Fruit fly (Drosophila melanogaster) whole organism, embryonic: ENCODE results near the gene CG14085.

Experiments used
- CG10147 ChIP-seq: fragments of 200-800 bp; sonication (Bioruptor generic); optimal IDR thresholded peaks from 2 replicates; lab custom pipeline; 2019; ENCODE audit warnings: missing biosample characterization, mild to moderate bottlenecking, missing genetic modification characterization, moderate library complexity
- CG11696 ChIP-seq: fragments of 200-800 bp; sonication (Bioruptor generic); IDR thresholded peaks from 2 replicates; pipeline ENCODE4 v1.3.6; 2022; ENCODE audit warnings: missing biosample characterization, missing genetic modification characterization
- CG12219 ChIP-seq: fragments of 200-800 bp; sonication (Bioruptor generic); optimal IDR thresholded peaks from 3 replicates; lab custom pipeline; 2018; ENCODE audit warnings: missing biosample characterization, mild to moderate bottlenecking, missing genetic modification characterization
- CG12744 ChIP-seq: fragments of 200-800 bp; sonication (Bioruptor generic); optimal IDR thresholded peaks from 2 replicates; lab custom pipeline; 2016; ENCODE audit warnings: missing biosample characterization, missing genetic modification characterization
- CG13424 ChIP-seq: fragments of 200-800 bp; sonication (Bioruptor generic); optimal IDR thresholded peaks from 2 replicates; lab custom pipeline; 2019; ENCODE audit warnings: missing biosample characterization, mild to moderate bottlenecking, missing genetic modification characterization, moderate library complexity
- CG17568 ChIP-seq: fragments of 200-800 bp; sonication (Bioruptor generic); optimal IDR thresholded peaks from 2 replicates; lab custom pipeline; 2018; ENCODE audit warnings: missing biosample characterization, mild to moderate bottlenecking, missing genetic modification characterization, moderate library complexity
- CG1832 ChIP-seq: fragments of 200-800 bp; sonication (Bioruptor generic); optimal IDR thresholded peaks from 2 replicates; lab custom pipeline; 2017; ENCODE audit warnings: missing biosample characterization, mild to moderate bottlenecking, missing genetic modification characterization, inconsistent platforms
- CG2202 ChIP-seq: fragments of 200-800 bp; sonication (Bioruptor generic); optimal IDR thresholded peaks from 2 replicates; lab custom pipeline; 2018; ENCODE audit warnings: missing biosample characterization, mild to moderate bottlenecking, missing genetic modification characterization
- CG2875 ChIP-seq: fragments of 200-800 bp; sonication (Bioruptor generic); optimal IDR thresholded peaks from 2 replicates; lab custom pipeline; 2017; ENCODE audit warnings: missing biosample characterization, mild to moderate bottlenecking, missing genetic modification characterization, missing genetic modification reagents
- CG30431 ChIP-seq: fragments of 200-800 bp; sonication (Bioruptor generic); optimal IDR thresholded peaks from 2 replicates; lab custom pipeline; 2017; ENCODE audit warnings: missing biosample characterization, missing genetic modification characterization
- CG32767 ChIP-seq: fragments of 200-800 bp; sonication (Bioruptor generic); IDR thresholded peaks from 2 replicates; pipeline ENCODE4 v1.3.6; 2022; ENCODE audit warnings: missing biosample characterization, missing genetic modification characterization
- CG3281 ChIP-seq: fragments of 200-800 bp; sonication (Bioruptor generic); optimal IDR thresholded peaks from 3 replicates; lab custom pipeline; 2017; ENCODE audit warnings: missing biosample characterization, mild to moderate bottlenecking, missing genetic modification characterization
- CG4404 ChIP-seq: fragments of 200-800 bp; sonication (Bioruptor generic); IDR thresholded peaks from 2 replicates; pipeline ENCODE4 v1.3.6; 2022; ENCODE audit warnings: missing biosample characterization, missing genetic modification characterization
- CG6689 ChIP-seq: fragments of 200-800 bp; sonication (Bioruptor generic); IDR thresholded peaks from 2 replicates; pipeline ENCODE4 v1.3.6; 2022; ENCODE audit warnings: missing biosample characterization, missing genetic modification characterization
- CG7357 ChIP-seq: fragments of 200-800 bp; sonication (Bioruptor generic); IDR thresholded peaks from 3 replicates; pipeline ENCODE4 v1.3.6; 2022; ENCODE audit warnings: missing biosample characterization, missing genetic modification characterization
- CoRest ChIP-seq: fragments of 200-800 bp; sonication (Bioruptor generic); optimal IDR thresholded peaks from 3 replicates; lab custom pipeline; 2018; ENCODE audit warnings: missing biosample characterization, mild to moderate bottlenecking, missing genetic modification characterization, moderate library complexity
- D ChIP-seq, 2 experiments: fragments of 200-800 bp in 1 of 2; fragments of >200 bp in 1 of 2; sonication (Bioruptor generic) in 1 of 2; optimal IDR thresholded peaks; 2 replicates in 1 of 2; 3 replicates in 1 of 2; lab custom pipeline; 2017; ENCODE audit warnings: mild to moderate bottlenecking in 1 of 2, missing biosample characterization in 1 of 2, missing genetic modification characterization in 1 of 2, missing genetic modification reagents in 1 of 2
- Dip3 ChIP-seq: fragments of 200-800 bp; sonication (Bioruptor generic); optimal IDR thresholded peaks from 3 replicates; lab custom pipeline; 2016; ENCODE audit warnings: missing biosample characterization, missing genetic modification characterization
- Drgx ChIP-seq: fragments of 200-800 bp; sonication (Bioruptor generic); IDR thresholded peaks from 2 replicates; pipeline ENCODE4 v1.3.6; 2022; ENCODE audit warnings: missing biosample characterization, missing genetic modification characterization
- GATAe ChIP-seq: fragments of 200-800 bp; sonication (Bioruptor generic); conservative IDR thresholded peaks from 2 replicates; pipeline ENCODE4 v1.3.6; 2022; ENCODE audit warnings: missing biosample characterization, missing genetic modification characterization
- H15 ChIP-seq: fragments of 200-800 bp; sonication (Bioruptor generic); IDR thresholded peaks from 3 replicates; pipeline ENCODE4 v1.3.6; 2022; ENCODE audit warnings: missing biosample characterization, missing genetic modification characterization
- Hmx ChIP-seq: fragments of 200-800 bp; sonication (Bioruptor generic); optimal IDR thresholded peaks from 2 replicates; lab custom pipeline; 2016; ENCODE audit warnings: missing biosample characterization, missing genetic modification characterization
- Hr3 ChIP-seq: fragments of 200-800 bp; sonication (Bioruptor generic); optimal IDR thresholded peaks from 3 replicates; lab custom pipeline; 2016; ENCODE audit warnings: missing biosample characterization, missing genetic modification characterization
- Mes4 ChIP-seq: fragments of 200-800 bp; sonication (Bioruptor generic); optimal IDR thresholded peaks from 2 replicates; lab custom pipeline; 2016; ENCODE audit warnings: missing biosample characterization, missing genetic modification characterization
- Nf-YC ChIP-seq: fragments of 200-800 bp; optimal IDR thresholded peaks from 3 replicates; lab custom pipeline; 2019; ENCODE audit warnings: missing biosample characterization, mild to moderate bottlenecking, missing genetic modification characterization, moderate library complexity
- Pdp1 ChIP-seq, 2 experiments: fragments of 200-800 bp; sonication (Bioruptor generic); optimal IDR thresholded peaks; 3 replicates each; lab custom pipeline; 2016; ENCODE audit warnings: missing biosample characterization in 2 of 2, missing genetic modification characterization in 2 of 2, mild to moderate bottlenecking in 1 of 2, moderate library complexity in 1 of 2
- Sox100B ChIP-seq: fragments of 200-800 bp; sonication (Bioruptor generic); optimal IDR thresholded peaks from 3 replicates; lab custom pipeline; 2018; ENCODE audit warnings: missing biosample characterization, mild to moderate bottlenecking, missing genetic modification characterization
- ara ChIP-seq: fragments of 200-800 bp; sonication (Bioruptor generic); IDR thresholded peaks from 2 replicates; pipeline ENCODE4 v1.3.6; 2022; ENCODE audit warnings: missing biosample characterization, missing genetic modification characterization
- az2 ChIP-seq: fragments of 200-800 bp; sonication (Bioruptor generic); optimal IDR thresholded peaks from 3 replicates; lab custom pipeline; 2016; ENCODE audit warnings: missing biosample characterization, missing genetic modification characterization
- bbx ChIP-seq: fragments of 200-800 bp; sonication (Bioruptor generic); IDR thresholded peaks from 2 replicates; pipeline ENCODE4 v1.3.6; 2022; ENCODE audit warnings: missing biosample characterization, missing genetic modification characterization; ENCODE audit not compliant: partially characterized antibody
- bsh ChIP-seq, 2 experiments: fragments of 200-800 bp; sonication (Bioruptor generic); optimal IDR thresholded peaks; 2 replicates each; lab custom pipeline; 2017 to 2018; ENCODE audit warnings: mild to moderate bottlenecking in 2 of 2, missing biosample characterization in 2 of 2, missing genetic modification characterization in 2 of 2, moderate library complexity in 1 of 2
- chm ChIP-seq: fragments of 200-800 bp; sonication (Bioruptor generic); IDR thresholded peaks from 2 replicates; pipeline ENCODE4 v1.3.6; 2022; ENCODE audit warnings: missing biosample characterization, missing genetic modification characterization
- crp ChIP-seq, 2 experiments: fragments of 200-800 bp; sonication (Bioruptor generic); optimal IDR thresholded peaks; 2 replicates in 1 of 2; 3 replicates in 1 of 2; lab custom pipeline; 2017; ENCODE audit warnings: missing biosample characterization in 2 of 2, missing genetic modification characterization in 2 of 2, mild to moderate bottlenecking in 1 of 2, moderate library complexity in 1 of 2
- dimm ChIP-seq: fragments of 200-800 bp; sonication (Bioruptor generic); IDR thresholded peaks from 2 replicates; pipeline ENCODE4 v1.3.6; 2022; ENCODE audit warnings: missing biosample characterization, missing genetic modification characterization
- eve ChIP-seq, 2 experiments: fragments of >200 bp; optimal IDR thresholded peaks; 2 replicates each; lab custom pipeline; 2017; ENCODE audit warnings: missing biosample characterization in 2 of 2, missing genetic modification characterization in 2 of 2
- fd102C ChIP-seq: fragments of 200-800 bp; sonication (Bioruptor generic); optimal IDR thresholded peaks from 2 replicates; lab custom pipeline; 2018; ENCODE audit warnings: missing biosample characterization, mild to moderate bottlenecking, missing genetic modification characterization, moderate library complexity
- hb ChIP-seq: fragments of 200-800 bp; sonication (Bioruptor generic); IDR thresholded peaks from 3 replicates; pipeline ENCODE4 v1.3.6; 2022; ENCODE audit warnings: missing biosample characterization, missing genetic modification characterization; ENCODE audit not compliant: partially characterized antibody
- jumu ChIP-seq: fragments of 200-800 bp; sonication (Bioruptor generic); optimal IDR thresholded peaks from 3 replicates; lab custom pipeline; 2016; ENCODE audit warnings: missing biosample characterization, missing genetic modification characterization
- nerfin-2 ChIP-seq: fragments of 200-800 bp; sonication (Bioruptor generic); IDR thresholded peaks from 2 replicates; pipeline ENCODE4 v1.3.6; 2022; ENCODE audit warnings: missing biosample characterization, missing genetic modification characterization; ENCODE audit not compliant: partially characterized antibody
- pan ChIP-seq, 4 experiments: fragments of >200 bp in 3 of 4; fragments of 200-800 bp in 1 of 4; sonication (Bioruptor generic) in 1 of 4; optimal IDR thresholded peaks in 3 of 4; IDR thresholded peaks in 1 of 4; 2 replicates each; pipeline versions ENCODE4 v1.3.6 to Lab custom; 2017 to 2022; ENCODE audit warnings: missing biosample characterization in 2 of 4, missing genetic modification characterization in 2 of 4, mixed read lengths in 1 of 4
- repo ChIP-seq: fragments of 200-800 bp; sonication (Bioruptor generic); optimal IDR thresholded peaks from 2 replicates; lab custom pipeline; 2016; ENCODE audit warnings: missing biosample characterization, missing genetic modification characterization
- shn ChIP-seq: fragments of 200-800 bp; sonication (Bioruptor generic); optimal IDR thresholded peaks from 3 replicates; lab custom pipeline; 2016; ENCODE audit warnings: missing biosample characterization, missing genetic modification characterization
- slp2 ChIP-seq: fragments of 200-800 bp; sonication (Bioruptor generic); optimal IDR thresholded peaks from 2 replicates; lab custom pipeline; 2016; ENCODE audit warnings: missing biosample characterization, missing genetic modification characterization
- toy ChIP-seq: fragments of 200-800 bp; sonication (Bioruptor generic); IDR thresholded peaks from 2 replicates; pipeline ENCODE4 v1.3.6; 2022; ENCODE audit warnings: missing biosample characterization, missing genetic modification characterization
- tup ChIP-seq: fragments of 200-800 bp; sonication (Bioruptor generic); optimal IDR thresholded peaks from 2 replicates; lab custom pipeline; 2016; ENCODE audit warnings: missing biosample characterization, mild to moderate bottlenecking, missing genetic modification characterization, moderate library complexity
- zfh2 ChIP-seq: fragments of 200-800 bp; sonication (Bioruptor generic); optimal IDR thresholded peaks from 2 replicates; lab custom pipeline; 2016; ENCODE audit warnings: missing biosample characterization, missing genetic modification characterization

The CG14085 gene

DNA sequence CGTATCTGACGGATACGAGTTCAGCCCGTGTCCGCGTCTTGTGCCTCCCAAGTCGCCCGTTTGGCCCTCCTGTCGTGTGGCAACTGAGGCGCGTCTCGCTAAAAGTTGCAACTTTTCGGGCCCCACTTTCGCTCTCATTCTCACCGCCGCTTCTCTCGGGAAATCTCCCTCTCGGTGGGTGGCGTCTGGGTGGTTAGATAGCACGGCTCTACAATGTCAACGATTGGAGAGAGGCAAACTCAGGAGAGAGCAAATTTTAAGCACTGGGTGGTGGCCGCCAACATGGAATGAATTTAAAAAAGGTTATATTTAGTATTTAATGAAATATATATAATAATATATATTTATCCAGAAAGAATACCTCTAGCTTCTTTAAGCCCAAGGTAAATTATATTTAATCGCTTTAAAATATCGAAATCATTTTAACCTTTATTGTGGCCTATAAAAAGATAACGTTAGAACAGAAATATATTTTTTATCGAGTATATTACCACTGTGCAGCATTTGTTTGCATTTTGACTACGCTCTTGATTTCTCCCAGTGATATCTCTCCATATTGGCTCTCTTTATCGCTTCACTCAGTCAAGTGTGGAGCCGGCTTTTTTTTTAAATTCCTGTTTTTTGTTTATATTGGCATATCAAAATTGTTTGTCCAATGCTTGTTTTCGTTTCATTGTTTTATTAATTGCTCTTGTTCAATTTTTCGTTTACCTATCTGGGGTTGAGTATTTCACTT, 23.5 kb downstream of the CG14085 start, which contains the start of gene Gbs-76A (continued):
- peak; percentile 67 for TF ChIP-seq GATAe (GFP tag; lab: Robert Waterston, UW)
- no peak for TF ChIP-seq crp (GFP tag; optimal IDR thresholded peaks at IDR 0.05; lab: Kevin White, UChicago)
- TF ChIP-seq Pdp1 (GFP tag; optimal IDR thresholded peaks at IDR 0.05; lab: Kevin White, UChicago), result no peak
- TF ChIP-seq CG30431, result peak; percentile 45
- TF ChIP-seq ara (GFP tag; lab: Robert Waterston, UW), result peak; percentile 73; the same call in 1 of the 2 replicates
- no peak for TF ChIP-seq dimm (GFP tag; lab: Robert Waterston, UW)
- TF ChIP-seq CG10147 (GFP tag; lab: Kevin White, UChicago), result peak; percentile 87
- TF ChIP-seq toy (GFP tag; lab: Robert Waterston, UW), result peak; percentile 24; the same call in 1 of the 2 replicates
- TF ChIP-seq zfh2 (GFP tag; lab: Kevin White, UChicago), result no peak
- peak in 1 of 2 experiments; percentile 81 for TF ChIP-seq eve (GFP tag; optimal IDR thresholded peaks at IDR 0.05; lab: Kevin White, UChicago)
- peak; percentile 79 for TF ChIP-seq CG7357 (GFP tag; lab: Robert Waterston, UW)
- TF ChIP-seq CoRest (tag; lab: Kevin White, UChicago), result peak; percentile 91
- TF ChIP-seq Dip3 (GFP tag; lab: Kevin White, UChicago), result no peak
- TF ChIP-seq CG13424 (tag; lab: Kevin White, UChicago), result peak; percentile 89

DNA sequence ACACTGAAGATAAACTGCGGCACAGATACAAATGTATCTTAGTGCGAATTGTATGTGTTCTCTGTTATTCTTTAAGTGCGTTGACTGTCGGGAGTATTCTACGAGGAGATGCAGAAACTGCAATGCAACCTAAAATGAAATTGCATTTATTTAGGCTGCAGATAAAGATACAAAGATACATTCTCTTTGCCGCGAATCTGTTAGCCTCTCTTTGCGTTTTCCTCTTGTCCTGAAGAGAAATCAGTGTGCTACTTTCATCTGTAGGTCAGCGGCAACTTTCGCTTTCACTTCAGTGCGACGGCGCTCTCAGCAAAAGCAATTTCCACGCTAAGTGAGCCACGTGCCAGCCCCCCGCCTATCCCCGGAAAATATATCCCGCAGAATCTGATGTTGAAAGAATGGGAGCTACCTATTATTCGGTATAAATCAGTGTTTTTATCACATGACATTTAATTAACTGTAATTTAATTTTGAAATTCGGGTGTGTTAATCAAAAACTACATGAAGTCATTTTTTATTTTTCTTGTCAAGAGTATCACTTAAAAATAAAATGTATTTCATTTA, 24.1 kb downstream of the CG14085 start:
- no peak for TF ChIP-seq Nf-YC
- TF ChIP-seq CG17568, result no peak
- TF ChIP-seq slp2, result no peak
- TF ChIP-seq D (optimal IDR thresholded peaks at IDR 0.05; lab: Kevin White, UChicago), result no peak
- TF ChIP-seq D (GFP tag; optimal IDR thresholded peaks at IDR 0.05; lab: Kevin White, UChicago), result no peak
- no peak for TF ChIP-seq CG12744 (GFP tag; lab: Kevin White, UChicago)
- TF ChIP-seq repo (GFP tag; lab: Kevin White, UChicago), result no peak
- peak; percentile 5; the same call in 1 of the 2 replicates for TF ChIP-seq Drgx (GFP tag; lab: Robert Waterston, UW)
- TF ChIP-seq bbx, result no peak
- TF ChIP-seq CG32767 (GFP tag; lab: Robert Waterston, UW), result no peak
- no peak for TF ChIP-seq Sox100B (GFP tag; lab: Kevin White, UChicago)
- no peak for TF ChIP-seq pan (optimal IDR thresholded peaks at IDR 0.05; lab: Kevin White, UChicago)
- TF ChIP-seq pan (GFP tag; optimal IDR thresholded peaks at IDR 0.05 in 1 of 2, IDR thresholded peaks at IDR 0.05 in 1 of 2), result no peak
- no peak for TF ChIP-seq jumu (GFP tag; lab: Kevin White, UChicago)
- TF ChIP-seq Hmx (GFP tag; lab: Kevin White, UChicago), result no peak
- no peak for TF ChIP-seq H15 (GFP tag; lab: Robert Waterston, UW)
- TF ChIP-seq CG11696 (GFP tag; lab: Robert Waterston, UW), result no peak
- TF ChIP-seq CG1832, result no peak
- TF ChIP-seq tup (GFP tag; lab: Kevin White, UChicago), result no peak
- TF ChIP-seq bsh (GFP tag; optimal IDR thresholded peaks at IDR 0.05; lab: Kevin White, UChicago), result no peak
- no peak for TF ChIP-seq CG2875 (GFP tag; lab: Kevin White, UChicago)
- no peak for TF ChIP-seq CG12219 (GFP tag; lab: Kevin White, UChicago)
- no peak for TF ChIP-seq CG3281 (GFP tag; lab: Kevin White, UChicago)
- TF ChIP-seq Mes4 (GFP tag; lab: Kevin White, UChicago), result no peak
- no peak for TF ChIP-seq shn (GFP tag; lab: Kevin White, UChicago)
- no peak for TF ChIP-seq chm
- no peak for TF ChIP-seq CG2202
- no peak for TF ChIP-seq CG4404 (GFP tag; lab: Robert Waterston, UW)
- no peak for TF ChIP-seq CG6689 (GFP tag; lab: Robert Waterston, UW)
- no peak for TF ChIP-seq nerfin-2 (GFP tag; lab: Robert Waterston, UW)
- TF ChIP-seq fd102C (GFP tag; lab: Kevin White, UChicago), result peak; percentile 25
- no peak for TF ChIP-seq hb
- TF ChIP-seq Hr3 (GFP tag; lab: Kevin White, UChicago), result no peak
- no peak for TF ChIP-seq az2
